Worm (Caenorhabditis elegans) whole organism, midembryonic: ENCODE data around the gene srsx-12.

ENCODE experiments used
- T22C8.4 ChIP-seq: fragments of 200-800 bp; sonication (Bioruptor generic); IDR thresholded peaks from 2 replicates; pipeline ENCODE4 v1.3.6; 2022; ENCODE audit warnings: missing genetic modification characterization, missing compliant biosample characterization
- cog-1 ChIP-seq: sonication (generic microtip); optimal IDR thresholded peaks from 2 replicates; lab custom pipeline; 2016; ENCODE audit warnings: missing genetic modification characterization, missing compliant biosample characterization
- flt-1 ChIP-seq: fragments of 200-800 bp; sonication (Bioruptor generic); IDR thresholded peaks from 2 replicates; pipeline ENCODE4 v1.3.6; 2022; ENCODE audit warnings: missing genetic modification characterization, missing compliant biosample characterization
- klf-2 ChIP-seq: fragments of 200-800 bp; sonication (Bioruptor generic); conservative IDR thresholded peaks from 2 replicates; pipeline ENCODE4 v1.3.6; 2022; ENCODE audit warnings: missing genetic modification reagents, missing genetic modification characterization, missing compliant biosample characterization
- med-1 ChIP-seq: sonication (generic microtip); optimal IDR thresholded peaks from 2 replicates; lab custom pipeline; 2017; ENCODE audit warnings: missing genetic modification characterization, mild to moderate bottlenecking, missing compliant biosample characterization, antibody characterized with exemption, missing genetic modification reagents; ENCODE audit not compliant: insufficient read depth
- ref-1 ChIP-seq: fragments of 200-800 bp; sonication (Bioruptor generic); conservative IDR thresholded peaks from 2 replicates; pipeline ENCODE4 v1.3.6; 2022; ENCODE audit warnings: missing genetic modification reagents, missing genetic modification characterization, missing compliant biosample characterization
- tab-1 ChIP-seq: fragments of 200-800 bp; sonication (Bioruptor generic); IDR thresholded peaks from 2 replicates; pipeline ENCODE4 v1.3.6; 2022; ENCODE audit warnings: missing genetic modification characterization, missing compliant biosample characterization
- ztf-23 ChIP-seq: fragments of 200-800 bp; sonication (Bioruptor generic); IDR thresholded peaks from 2 replicates; pipeline ENCODE4 v1.3.6; 2022; ENCODE audit warnings: missing genetic modification reagents, missing genetic modification characterization, missing compliant biosample characterization
- ztf-29 ChIP-seq: fragments of 200-800 bp; sonication (Bioruptor generic); IDR thresholded peaks from 2 replicates; pipeline ENCODE4 v1.3.6; 2022; ENCODE audit warnings: missing genetic modification reagents, missing genetic modification characterization, missing compliant biosample characterization

srsx-12 gene

DNA sequence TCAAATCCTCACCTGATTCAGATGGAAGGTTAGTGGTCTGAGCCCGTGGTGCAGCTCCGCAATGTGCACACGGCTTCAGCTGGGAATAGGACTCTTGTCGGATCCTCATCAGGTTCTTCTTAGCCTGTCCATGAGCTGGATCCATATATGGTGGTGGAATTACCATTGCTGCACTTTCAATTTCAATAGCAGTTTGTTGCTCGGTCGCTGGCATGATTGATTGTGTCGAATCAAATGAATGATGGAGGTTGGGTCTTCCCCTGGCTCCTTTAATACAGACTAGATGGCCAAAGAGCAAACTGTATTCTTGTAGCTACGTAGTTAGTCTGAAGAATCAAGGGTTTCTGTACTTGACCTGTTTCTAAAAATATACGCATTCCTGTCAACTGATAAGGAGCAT is 48.0 kb downstream of the srsx-12 start, which contains the start of gene C02E7.10:
C02E7.10 (minus strand) TSS at position 232 of the 400 bp plus-strand sequence.
- TF ChIP-seq cog-1 (no peak), ztf-23 (no peak), med-1 (GFP tag; lab: Kevin White, UChicago) (no peak), T22C8.4 (GFP tag; lab: Robert Waterston, UW) (no peak), ref-1 (no peak), ztf-29 (GFP tag; lab: Robert Waterston, UW) (no peak), klf-2 (GFP tag; lab: Robert Waterston, UW) (no peak), tab-1 (GFP tag; lab: Robert Waterston, UW) (no peak), flt-1 (GFP tag; lab: Robert Waterston, UW) (no peak)
